Worm (Caenorhabditis elegans) whole organism, late embryonic: ENCODE measurements around the gene tre-4.

Experiments
- C08G9.2 ChIP-seq: sonication (generic microtip); optimal IDR thresholded peaks from 2 replicates; lab custom pipeline; 2016; ENCODE audit warnings: mild to moderate bottlenecking, missing genetic modification characterization, moderate library complexity, missing compliant biosample characterization
- C38D4.7 ChIP-seq: fragments of 200-800 bp; sonication (Bioruptor generic); optimal IDR thresholded peaks from 2 replicates; lab custom pipeline; 2018; ENCODE audit warnings: mild to moderate bottlenecking, missing genetic modification characterization, moderate library complexity, missing compliant biosample characterization
- K09A11.1 ChIP-seq: sonication (generic microtip); optimal IDR thresholded peaks from 2 replicates; lab custom pipeline; 2017; ENCODE audit warnings: antibody characterized with exemption, mild to moderate bottlenecking, missing genetic modification characterization, missing compliant biosample characterization; ENCODE audit not compliant: insufficient read depth
- T23F11.4 ChIP-seq: fragments of 200-800 bp; sonication (Bioruptor generic); optimal IDR thresholded peaks from 2 replicates; lab custom pipeline; 2018; ENCODE audit warnings: mild to moderate bottlenecking, missing genetic modification characterization, missing compliant biosample characterization
- Y22D7AL.16 ChIP-seq: sonication (generic microtip); optimal IDR thresholded peaks from 2 replicates; lab custom pipeline; 2016; ENCODE audit warnings: missing genetic modification characterization, missing compliant biosample characterization
- ahr-1 ChIP-seq: sonication (generic microtip); optimal IDR thresholded peaks from 2 replicates; lab custom pipeline; 2016; ENCODE audit warnings: missing genetic modification characterization, missing compliant biosample characterization
- ceh-14 ChIP-seq: sonication (generic microtip); optimal IDR thresholded peaks from 2 replicates; lab custom pipeline; 2016; ENCODE audit warnings: missing genotype, missing genetic modification characterization, missing compliant biosample characterization
- ceh-18 ChIP-seq: sonication (generic microtip); optimal IDR thresholded peaks from 2 replicates; lab custom pipeline; 2016; ENCODE audit warnings: missing genetic modification characterization, missing compliant biosample characterization
- ceh-19 ChIP-seq: fragments of 200-800 bp; sonication (Bioruptor generic); optimal IDR thresholded peaks from 2 replicates; lab custom pipeline; 2018; ENCODE audit warnings: mild to moderate bottlenecking, missing genetic modification characterization, missing compliant biosample characterization
- ceh-2 ChIP-seq: sonication (generic microtip); optimal IDR thresholded peaks from 2 replicates; lab custom pipeline; 2016; ENCODE audit warnings: missing genotype, missing genetic modification characterization, missing compliant biosample characterization
- ceh-22 ChIP-seq: sonication (generic microtip); optimal IDR thresholded peaks from 2 replicates; lab custom pipeline; 2017; ENCODE audit warnings: missing biosample characterization, missing genetic modification characterization
- ceh-24 ChIP-seq: sonication (generic microtip); optimal IDR thresholded peaks from 2 replicates; lab custom pipeline; 2016; ENCODE audit warnings: mild to moderate bottlenecking, missing genetic modification characterization, missing compliant biosample characterization
- ceh-31 ChIP-seq: sonication (generic microtip); optimal IDR thresholded peaks from 2 replicates; lab custom pipeline; 2016; ENCODE audit warnings: missing genetic modification characterization, missing compliant biosample characterization
- ceh-34 ChIP-seq: sonication (generic microtip); optimal IDR thresholded peaks from 2 replicates; lab custom pipeline; 2016; ENCODE audit warnings: mild to moderate bottlenecking, missing genetic modification characterization, missing compliant biosample characterization
- ceh-45 ChIP-seq: fragments of 200-800 bp; sonication (Bioruptor generic); IDR thresholded peaks from 2 replicates; pipeline ENCODE4 v1.3.6; 2022; ENCODE audit warnings: missing genetic modification reagents, missing genetic modification characterization, missing compliant biosample characterization
- ceh-48 ChIP-seq: sonication (generic microtip); optimal IDR thresholded peaks from 2 replicates; lab custom pipeline; 2016; ENCODE audit warnings: missing genetic modification characterization, inconsistent platforms, missing compliant biosample characterization
- ceh-9 ChIP-seq: sonication (generic microtip); optimal IDR thresholded peaks from 2 replicates; lab custom pipeline; 2016; ENCODE audit warnings: mild to moderate bottlenecking, missing genetic modification characterization, inconsistent platforms, missing compliant biosample characterization
- che-1 ChIP-seq: sonication (generic microtip); optimal IDR thresholded peaks from 2 replicates; lab custom pipeline; 2016; ENCODE audit warnings: mild to moderate bottlenecking, missing genetic modification characterization, missing compliant biosample characterization
- dmd-4 ChIP-seq: sonication (generic microtip); optimal IDR thresholded peaks from 2 replicates; lab custom pipeline; 2016; ENCODE audit warnings: borderline replicate concordance, missing genetic modification characterization, missing compliant biosample characterization
- elt-4 ChIP-seq: sonication (generic microtip); optimal IDR thresholded peaks from 2 replicates; lab custom pipeline; 2016; ENCODE audit warnings: missing genetic modification characterization, missing compliant biosample characterization
- ets-4 ChIP-seq: sonication (generic microtip); optimal IDR thresholded peaks from 2 replicates; lab custom pipeline; 2016; ENCODE audit warnings: missing genetic modification characterization, missing compliant biosample characterization
- eyg-1 ChIP-seq: sonication (generic microtip); optimal IDR thresholded peaks from 2 replicates; lab custom pipeline; 2016; ENCODE audit warnings: missing genotype, missing genetic modification characterization, missing compliant biosample characterization
- fax-1 ChIP-seq: sonication (generic microtip); optimal IDR thresholded peaks from 2 replicates; lab custom pipeline; 2016; ENCODE audit warnings: missing genotype, missing genetic modification characterization, missing compliant biosample characterization
- fkh-10 ChIP-seq: fragments of 150-350 bp; optimal IDR thresholded peaks from 2 replicates; lab custom pipeline; 2014; ENCODE audit warnings: missing biosample characterization, missing genetic modification reagents, missing genetic modification characterization
- fkh-6 ChIP-seq: sonication (generic microtip); optimal IDR thresholded peaks from 2 replicates; lab custom pipeline; 2016; ENCODE audit warnings: missing genetic modification characterization, missing compliant biosample characterization
- gmeb-2 ChIP-seq: sonication (generic microtip); optimal IDR thresholded peaks from 2 replicates; lab custom pipeline; 2016; ENCODE audit warnings: missing genetic modification characterization, inconsistent platforms, missing compliant biosample characterization
- hlh-15 ChIP-seq: sonication (generic microtip); optimal IDR thresholded peaks from 2 replicates; lab custom pipeline; 2016; ENCODE audit warnings: missing genetic modification characterization, missing compliant biosample characterization
- hlh-30 ChIP-seq: sonication (generic microtip); optimal IDR thresholded peaks from 2 replicates; lab custom pipeline; 2017; ENCODE audit warnings: antibody characterized with exemption, missing genetic modification characterization, missing compliant biosample characterization; ENCODE audit not compliant: insufficient read depth
- hlh-6 ChIP-seq: sonication (generic microtip); optimal IDR thresholded peaks from 2 replicates; lab custom pipeline; 2016; ENCODE audit warnings: missing genotype, missing genetic modification characterization, missing compliant biosample characterization
- lim-6 ChIP-seq: sonication (generic microtip); optimal IDR thresholded peaks from 2 replicates; lab custom pipeline; 2016; ENCODE audit warnings: missing genetic modification characterization, missing compliant biosample characterization
- mec-3 ChIP-seq: sonication (generic microtip); optimal IDR thresholded peaks from 2 replicates; lab custom pipeline; 2016; ENCODE audit warnings: borderline replicate concordance, missing genetic modification characterization, missing compliant biosample characterization
- nfya-1 ChIP-seq: sonication (generic microtip); optimal IDR thresholded peaks from 2 replicates; lab custom pipeline; 2017; ENCODE audit warnings: missing genetic modification characterization, mild to moderate bottlenecking, missing compliant biosample characterization, antibody characterized with exemption, moderate library complexity
- nhr-232 ChIP-seq: sonication (generic microtip); optimal IDR thresholded peaks from 2 replicates; lab custom pipeline; 2016; ENCODE audit warnings: missing genetic modification characterization, missing compliant biosample characterization
- pat-9 ChIP-seq: fragments of 200-800 bp; sonication (Bioruptor generic); optimal IDR thresholded peaks from 2 replicates; lab custom pipeline; 2018; ENCODE audit warnings: mild to moderate bottlenecking, missing genetic modification characterization, moderate library complexity, missing compliant biosample characterization
- pha-4 ChIP-seq: fragments of 150-350 bp; optimal IDR thresholded peaks from 2 replicates; lab custom pipeline; 2018; ENCODE audit warnings: missing biosample characterization, missing genetic modification reagents, missing genetic modification characterization
- pqm-1 ChIP-seq: sonication (generic microtip); optimal IDR thresholded peaks from 2 replicates; lab custom pipeline; 2016; ENCODE audit warnings: missing genetic modification characterization, missing compliant biosample characterization
- sdc-2 ChIP-seq: sonication (generic microtip); optimal IDR thresholded peaks from 2 replicates; lab custom pipeline; 2016; ENCODE audit warnings: missing genotype, missing genetic modification characterization, missing compliant biosample characterization
- sox-2 ChIP-seq: fragments of 200-800 bp; sonication (Bioruptor generic); IDR thresholded peaks from 2 replicates; pipeline ENCODE4 v1.3.6; 2022; ENCODE audit warnings: missing genetic modification reagents, missing genetic modification characterization, missing compliant biosample characterization
- sox-4 ChIP-seq: sonication (generic microtip); optimal IDR thresholded peaks from 2 replicates; lab custom pipeline; 2017; ENCODE audit warnings: mild to moderate bottlenecking, missing genetic modification characterization, inconsistent platforms, missing compliant biosample characterization
- syd-9 ChIP-seq: sonication (generic microtip); optimal IDR thresholded peaks from 2 replicates; lab custom pipeline; 2016; ENCODE audit warnings: mild to moderate bottlenecking, missing genetic modification characterization, moderate library complexity, missing compliant biosample characterization
- tbx-7 ChIP-seq: sonication (generic microtip); optimal IDR thresholded peaks from 2 replicates; lab custom pipeline; 2016; ENCODE audit warnings: missing genotype, missing genetic modification characterization, missing compliant biosample characterization
- ttx-3 ChIP-seq: sonication (generic microtip); optimal IDR thresholded peaks from 2 replicates; lab custom pipeline; 2016; ENCODE audit warnings: missing genetic modification reagents, missing genetic modification characterization, missing compliant biosample characterization
- unc-42 ChIP-seq: sonication (generic microtip); optimal IDR thresholded peaks from 2 replicates; lab custom pipeline; 2016; ENCODE audit warnings: missing genotype, missing genetic modification characterization, missing compliant biosample characterization
- unc-55 ChIP-seq: sonication (generic microtip); optimal IDR thresholded peaks from 2 replicates; lab custom pipeline; 2017; ENCODE audit warnings: missing biosample characterization, missing genetic modification reagents, missing genetic modification characterization
- zip-5 ChIP-seq: sonication (generic microtip); optimal IDR thresholded peaks from 2 replicates; lab custom pipeline; 2016; ENCODE audit warnings: missing genetic modification characterization, missing compliant biosample characterization
- ztf-16 ChIP-seq: sonication (generic microtip); optimal IDR thresholded peaks from 2 replicates; lab custom pipeline; 2017; ENCODE audit warnings: missing genetic modification characterization, missing compliant biosample characterization

tre-4 gene

DNA sequence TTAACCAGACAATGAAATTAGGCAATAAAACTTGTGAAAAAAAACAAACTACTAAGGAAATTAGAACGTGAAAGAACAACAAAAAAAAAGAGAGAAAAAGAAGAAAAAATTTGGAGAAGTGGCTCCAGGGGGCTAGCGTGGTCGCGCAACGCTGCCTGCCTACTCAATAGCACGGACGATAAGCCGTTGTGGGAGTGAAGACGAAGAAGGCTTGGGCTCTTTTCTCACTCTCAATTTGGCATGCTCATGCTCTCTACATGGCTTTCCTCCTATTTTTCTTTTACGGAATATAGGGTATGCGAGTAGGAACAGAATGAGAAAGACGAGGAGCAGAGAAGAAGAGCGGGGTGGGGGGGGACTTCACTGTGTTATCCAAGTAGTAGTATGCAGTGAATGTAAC is 30.3 kb downstream of the tre-4 start:
- TF ChIP-seq K09A11.1 (tag; lab: Kevin White, UChicago) = no peak
- peak; percentile 65 for TF ChIP-seq unc-42 (tag; lab: Kevin White, UChicago)
- peak; percentile 27 for TF ChIP-seq nfya-1 (tag; lab: Kevin White, UChicago)
- TF ChIP-seq ceh-2 = no peak
- no peak for TF ChIP-seq hlh-30 (tag; lab: Kevin White, UChicago)
- TF ChIP-seq ceh-31 (tag; lab: Kevin White, UChicago) = peak; percentile 79
- TF ChIP-seq nhr-232 = no peak
- TF ChIP-seq sdc-2 = peak; percentile 26
- TF ChIP-seq, all 69 proteins: peak for 4

- TF ChIP-seq pat-9 (tag; lab: Kevin White, UChicago) (no peak), ceh-22 (tag; lab: Kevin White, UChicago) (no peak), fkh-10 (GFP tag; lab: Kevin White, UChicago) (no peak), C08G9.2 (tag; lab: Kevin White, UChicago) (no peak), ahr-1 (no peak), fkh-6 (tag; lab: Kevin White, UChicago) (no peak), ceh-45 (GFP tag; lab: Robert Waterston, UW) (no peak), sox-2 (no peak), pha-4 (tag; lab: Kevin White, UChicago) (no peak), ceh-14 (tag; lab: Kevin White, UChicago) (peak; percentile 1), che-1 (no peak), ceh-9 (tag; lab: Kevin White, UChicago) (no peak), Y22D7AL.16 (no peak), fax-1 (tag; lab: Kevin White, UChicago) (no peak), dmd-4 (tag; lab: Kevin White, UChicago) (peak; percentile 25), ceh-18 (tag; lab: Kevin White, UChicago) (no peak), eyg-1 (tag; lab: Kevin White, UChicago) (no peak), hlh-15 (no peak), ztf-16 (no peak), gmeb-2 (no peak), ceh-19 (GFP tag; lab: Kevin White, UChicago) (peak; percentile 2), ttx-3 (tag; lab: Kevin White, UChicago) (no peak), C38D4.7 (GFP tag; lab: Kevin White, UChicago) (no peak), mec-3 (no peak), unc-55 (GFP tag; lab: Kevin White, UChicago) (no peak), ceh-48 (tag; lab: Kevin White, UChicago) (no peak), lim-6 (tag; lab: Kevin White, UChicago) (no peak), K09A11.1 (tag; lab: Kevin White, UChicago) (no peak), syd-9 (tag; lab: Kevin White, UChicago) (no peak), nfya-1 (tag; lab: Kevin White, UChicago) (peak; percentile 19), ceh-24 (tag; lab: Kevin White, UChicago) (no peak), unc-42 (tag; lab: Kevin White, UChicago) (peak; percentile 34), pqm-1 (no peak), sdc-2 (peak; percentile 51), ceh-2 (no peak), ceh-34 (tag; lab: Kevin White, UChicago) (no peak), ets-4 (tag; lab: Kevin White, UChicago) (no peak), ceh-31 (tag; lab: Kevin White, UChicago) (peak; percentile 43), elt-4 (tag; lab: Kevin White, UChicago) (no peak), sox-4 (no peak), hlh-6 (tag; lab: Kevin White, UChicago) (no peak), zip-5 (tag; lab: Kevin White, UChicago) (no peak), tbx-7 (tag; lab: Kevin White, UChicago) (no peak), T23F11.4 (GFP tag; lab: Kevin White, UChicago) (no peak)
- TF ChIP-seq, all 69 proteins: peak for 7
Measured at ce11 chrX:13503839-13504238, 31.9 kb downstream of the tre-4 start.
